Fruit fly (Drosophila melanogaster) whole organism, embryonic: ENCODE measurements around the gene sit.

Experiments used
- ATbp ChIP-seq: fragments of 200-800 bp; sonication (Bioruptor generic); optimal IDR thresholded peaks from 2 replicates; lab custom pipeline; 2017; ENCODE audit warnings: missing biosample characterization, mild to moderate bottlenecking, missing genetic modification characterization, missing genetic modification reagents
- Awh ChIP-seq: fragments of 200-800 bp; sonication (Bioruptor generic); IDR thresholded peaks from 2 replicates; pipeline ENCODE4, ENCODE4 v1.3.6; 2022; ENCODE audit warnings: missing biosample characterization, missing genetic modification characterization
- CG11456 ChIP-seq: fragments of 200-800 bp; sonication (Bioruptor generic); IDR thresholded peaks from 3 replicates; pipeline ENCODE4 v1.3.6; 2022; ENCODE audit warnings: missing biosample characterization, missing genetic modification characterization
- CG1233 ChIP-seq: fragments of 200-800 bp; sonication (Bioruptor generic); optimal IDR thresholded peaks from 4 replicates; lab custom pipeline; 2018; ENCODE audit warnings: missing biosample characterization, mild to moderate bottlenecking, missing genetic modification characterization
- CG13894 ChIP-seq: fragments of 200-800 bp; sonication (Bioruptor generic); optimal IDR thresholded peaks from 3 replicates; lab custom pipeline; 2018; ENCODE audit warnings: missing biosample characterization, mild to moderate bottlenecking, missing genetic modification characterization, moderate library complexity
- CG14441 ChIP-seq: fragments of 200-800 bp; sonication (Bioruptor generic); IDR thresholded peaks from 2 replicates; pipeline ENCODE4 v1.3.6; 2022; ENCODE audit warnings: missing biosample characterization, missing genetic modification characterization
- CG14965 ChIP-seq: fragments of 200-800 bp; sonication (Bioruptor generic); optimal IDR thresholded peaks from 2 replicates; lab custom pipeline; 2016; ENCODE audit warnings: missing biosample characterization, missing genetic modification characterization, borderline replicate concordance
- CG2120 ChIP-seq: fragments of 200-800 bp; sonication (Bioruptor generic); optimal IDR thresholded peaks from 3 replicates; lab custom pipeline; 2016; ENCODE audit warnings: missing biosample characterization, missing genetic modification characterization
- CG2875 ChIP-seq: fragments of 200-800 bp; sonication (Bioruptor generic); optimal IDR thresholded peaks from 2 replicates; lab custom pipeline; 2017; ENCODE audit warnings: missing biosample characterization, mild to moderate bottlenecking, missing genetic modification characterization, missing genetic modification reagents
- CG31441 ChIP-seq: fragments of 200-800 bp; sonication (Bioruptor generic); IDR thresholded peaks from 2 replicates; pipeline ENCODE4 v1.3.6; 2022; ENCODE audit warnings: missing biosample characterization, missing genetic modification characterization
- CG34422 ChIP-seq: fragments of 200-800 bp; sonication (Bioruptor generic); IDR thresholded peaks from 3 replicates; pipeline ENCODE4 v1.3.6; 2022; ENCODE audit warnings: missing biosample characterization, missing genetic modification characterization
- CG5245 ChIP-seq: fragments of 200-800 bp; sonication (Bioruptor generic); optimal IDR thresholded peaks from 3 replicates; lab custom pipeline; 2016; ENCODE audit warnings: missing biosample characterization, missing genetic modification characterization
- CG6272 ChIP-seq: fragments of 200-800 bp; sonication (Bioruptor generic); IDR thresholded peaks from 2 replicates; pipeline ENCODE4 v1.3.6; 2022; ENCODE audit warnings: missing biosample characterization, missing genetic modification characterization
- CG7745 ChIP-seq: fragments of 200-800 bp; sonication (Bioruptor generic); optimal IDR thresholded peaks from 2 replicates; lab custom pipeline; 2018; ENCODE audit warnings: missing biosample characterization, mild to moderate bottlenecking, missing genetic modification characterization, moderate library complexity
- CG7928 ChIP-seq: fragments of 200-800 bp; sonication (Bioruptor generic); optimal IDR thresholded peaks from 2 replicates; lab custom pipeline; 2017; ENCODE audit warnings: missing biosample characterization, mild to moderate bottlenecking, missing genetic modification characterization
- CG8944 ChIP-seq: fragments of 200-800 bp; sonication (Bioruptor generic); optimal IDR thresholded peaks from 3 replicates; lab custom pipeline; 2016; ENCODE audit warnings: missing biosample characterization, missing genetic modification characterization
- CG9876 ChIP-seq: fragments of 200-800 bp; sonication (Bioruptor generic); optimal IDR thresholded peaks from 2 replicates; lab custom pipeline; 2016; ENCODE audit warnings: missing biosample characterization, missing genetic modification characterization
- CoRest ChIP-seq: fragments of 200-800 bp; sonication (Bioruptor generic); optimal IDR thresholded peaks from 3 replicates; lab custom pipeline; 2018; ENCODE audit warnings: missing biosample characterization, mild to moderate bottlenecking, missing genetic modification characterization, moderate library complexity
- Dp ChIP-seq: fragments of 200-800 bp; sonication (Bioruptor generic); optimal IDR thresholded peaks from 2 replicates; lab custom pipeline; 2018; ENCODE audit warnings: missing biosample characterization, mild to moderate bottlenecking, missing genetic modification characterization, moderate library complexity
- H2.0 ChIP-seq: fragments of 200-800 bp; sonication (Bioruptor generic); IDR thresholded peaks from 2 replicates; pipeline ENCODE4 v1.3.6; 2022; ENCODE audit warnings: missing biosample characterization, missing genetic modification characterization
- Hey ChIP-seq: fragments of 200-800 bp; sonication (Bioruptor generic); optimal IDR thresholded peaks from 3 replicates; lab custom pipeline; 2018; ENCODE audit warnings: missing biosample characterization, mild to moderate bottlenecking, missing genetic modification characterization
- Lim3 ChIP-seq: fragments of 200-800 bp; sonication (Bioruptor generic); IDR thresholded peaks from 2 replicates; pipeline ENCODE4 v1.3.6; 2022; ENCODE audit warnings: missing biosample characterization, missing genetic modification characterization
- Max ChIP-seq: fragments of 200-800 bp; sonication (Bioruptor generic); optimal IDR thresholded peaks from 2 replicates; lab custom pipeline; 2016; ENCODE audit warnings: missing biosample characterization, mild to moderate bottlenecking, missing genetic modification characterization
- Opbp ChIP-seq: fragments of 200-800 bp; sonication (Bioruptor generic); IDR thresholded peaks from 3 replicates; pipeline ENCODE4 v1.3.6; 2022; ENCODE audit warnings: missing biosample characterization, missing genetic modification characterization; ENCODE audit not compliant: partially characterized antibody
- Sry-β ChIP-seq: fragments of 200-800 bp; sonication (Bioruptor generic); optimal IDR thresholded peaks from 2 replicates; lab custom pipeline; 2018; ENCODE audit warnings: missing biosample characterization, mild to moderate bottlenecking, missing genetic modification characterization, moderate library complexity
- Sry-δ ChIP-seq: fragments of 200-800 bp; sonication (Bioruptor generic); optimal IDR thresholded peaks from 2 replicates; lab custom pipeline; 2016; ENCODE audit warnings: missing biosample characterization, missing genetic modification characterization
- bcd ChIP-seq: fragments of 200-800 bp; sonication (Bioruptor generic); optimal IDR thresholded peaks from 2 replicates; lab custom pipeline; 2017; ENCODE audit warnings: missing biosample characterization, mild to moderate bottlenecking, missing genetic modification characterization
- bigmax ChIP-seq: fragments of 200-800 bp; sonication (Bioruptor generic); optimal IDR thresholded peaks from 2 replicates; lab custom pipeline; 2018; ENCODE audit warnings: missing biosample characterization, mild to moderate bottlenecking, missing genetic modification characterization
- chn ChIP-seq: fragments of 200-800 bp; sonication (Bioruptor generic); optimal IDR thresholded peaks from 2 replicates; lab custom pipeline; 2016; ENCODE audit warnings: missing biosample characterization, missing genetic modification characterization
- ci ChIP-seq: fragments of 200-800 bp; sonication (Bioruptor generic); IDR thresholded peaks from 3 replicates; pipeline ENCODE4 v1.3.6; 2022; ENCODE audit warnings: missing biosample characterization, missing genetic modification characterization
- da ChIP-seq: fragments of 200-800 bp; sonication (Bioruptor generic); optimal IDR thresholded peaks from 2 replicates; lab custom pipeline; 2016; ENCODE audit warnings: missing biosample characterization, missing genetic modification characterization
- dati ChIP-seq: fragments of 200-800 bp; sonication (Bioruptor generic); IDR thresholded peaks from 2 replicates; pipeline ENCODE4 v1.3.6; 2022; ENCODE audit warnings: missing biosample characterization, missing genetic modification characterization
- gem ChIP-seq: fragments of 200-800 bp; sonication (Bioruptor generic); optimal IDR thresholded peaks from 2 replicates; lab custom pipeline; 2019; ENCODE audit warnings: missing biosample characterization, mild to moderate bottlenecking, missing genetic modification characterization, moderate library complexity
- gfzf ChIP-seq: fragments of 200-800 bp; sonication (Bioruptor generic); optimal IDR thresholded peaks from 2 replicates; lab custom pipeline; 2016; ENCODE audit warnings: missing biosample characterization, mild to moderate bottlenecking, missing genetic modification characterization, moderate library complexity
- grn ChIP-seq: fragments of 200-800 bp; sonication (Bioruptor generic); optimal IDR thresholded peaks from 3 replicates; lab custom pipeline; 2017; ENCODE audit warnings: missing biosample characterization, missing genetic modification characterization
- gt ChIP-seq: fragments of 200-800 bp; sonication (Bioruptor generic); IDR thresholded peaks from 2 replicates; pipeline ENCODE4 v1.3.6; 2022; ENCODE audit warnings: missing biosample characterization, missing genetic modification characterization
- jing ChIP-seq: fragments of 200-800 bp; sonication (Bioruptor generic); optimal IDR thresholded peaks from 2 replicates; lab custom pipeline; 2018; ENCODE audit warnings: missing biosample characterization, mild to moderate bottlenecking, missing genetic modification characterization
- lmd ChIP-seq: fragments of 200-800 bp; sonication (Bioruptor generic); IDR thresholded peaks from 2 replicates; pipeline ENCODE4 v1.3.6; 2022; ENCODE audit warnings: missing biosample characterization, missing genetic modification characterization
- maf-S ChIP-seq: fragments of 200-800 bp; sonication (Bioruptor generic); optimal IDR thresholded peaks from 2 replicates; lab custom pipeline; 2016; ENCODE audit warnings: missing biosample characterization, missing genetic modification characterization
- nerfin-2 ChIP-seq: fragments of 200-800 bp; sonication (Bioruptor generic); IDR thresholded peaks from 2 replicates; pipeline ENCODE4 v1.3.6; 2022; ENCODE audit warnings: missing biosample characterization, missing genetic modification characterization; ENCODE audit not compliant: partially characterized antibody
- nmo ChIP-seq: fragments of 200-800 bp; sonication (Bioruptor generic); optimal IDR thresholded peaks from 2 replicates; lab custom pipeline; 2018; ENCODE audit warnings: missing biosample characterization, mild to moderate bottlenecking, missing genetic modification characterization, moderate library complexity
- onecut ChIP-seq: fragments of 200-800 bp; sonication (Bioruptor generic); IDR thresholded peaks from 2 replicates; pipeline ENCODE4 v1.3.6; 2022; ENCODE audit warnings: missing biosample characterization, missing genetic modification characterization
- pb ChIP-seq: fragments of 200-800 bp; sonication (Bioruptor generic); optimal IDR thresholded peaks from 3 replicates; lab custom pipeline; 2016; ENCODE audit warnings: missing biosample characterization, missing genetic modification characterization
- peb ChIP-seq: fragments of 200-800 bp; sonication (Bioruptor generic); IDR thresholded peaks from 2 replicates; pipeline ENCODE4 v1.3.6; 2022; ENCODE audit warnings: missing biosample characterization, missing genetic modification characterization
- rib ChIP-seq: fragments of 200-800 bp; sonication (Bioruptor generic); IDR thresholded peaks from 2 replicates; pipeline ENCODE4 v1.3.6; 2022; ENCODE audit warnings: missing biosample characterization, missing genetic modification characterization
- schlank ChIP-seq: fragments of 200-800 bp; sonication (Bioruptor generic); optimal IDR thresholded peaks from 2 replicates; lab custom pipeline; 2018; ENCODE audit warnings: missing biosample characterization, mild to moderate bottlenecking, missing genetic modification characterization
- trem ChIP-seq: fragments of 200-800 bp; optimal IDR thresholded peaks from 3 replicates; lab custom pipeline; 2019; ENCODE audit warnings: missing biosample characterization, mild to moderate bottlenecking, missing genetic modification characterization, moderate library complexity
- twi ChIP-seq: fragments of 200-800 bp; optimal IDR thresholded peaks from 2 replicates; lab custom pipeline; 2019; ENCODE audit warnings: missing biosample characterization, mild to moderate bottlenecking, missing genetic modification characterization, moderate library complexity
- usp ChIP-seq: fragments of >200 bp; optimal IDR thresholded peaks from 2 replicates; lab custom pipeline; 2017; ENCODE audit warnings: missing biosample characterization, missing genetic modification characterization
- wek ChIP-seq: fragments of 200-800 bp; sonication (Bioruptor generic); optimal IDR thresholded peaks from 3 replicates; lab custom pipeline; 2018; ENCODE audit warnings: missing biosample characterization, mild to moderate bottlenecking, missing genetic modification characterization, moderate library complexity
- zfh1 ChIP-seq: fragments of 200-800 bp; sonication (Bioruptor generic); IDR thresholded peaks from 3 replicates; pipeline ENCODE4 v1.3.6; 2022; ENCODE audit warnings: missing biosample characterization, missing genetic modification characterization

Gene sit

DNA sequence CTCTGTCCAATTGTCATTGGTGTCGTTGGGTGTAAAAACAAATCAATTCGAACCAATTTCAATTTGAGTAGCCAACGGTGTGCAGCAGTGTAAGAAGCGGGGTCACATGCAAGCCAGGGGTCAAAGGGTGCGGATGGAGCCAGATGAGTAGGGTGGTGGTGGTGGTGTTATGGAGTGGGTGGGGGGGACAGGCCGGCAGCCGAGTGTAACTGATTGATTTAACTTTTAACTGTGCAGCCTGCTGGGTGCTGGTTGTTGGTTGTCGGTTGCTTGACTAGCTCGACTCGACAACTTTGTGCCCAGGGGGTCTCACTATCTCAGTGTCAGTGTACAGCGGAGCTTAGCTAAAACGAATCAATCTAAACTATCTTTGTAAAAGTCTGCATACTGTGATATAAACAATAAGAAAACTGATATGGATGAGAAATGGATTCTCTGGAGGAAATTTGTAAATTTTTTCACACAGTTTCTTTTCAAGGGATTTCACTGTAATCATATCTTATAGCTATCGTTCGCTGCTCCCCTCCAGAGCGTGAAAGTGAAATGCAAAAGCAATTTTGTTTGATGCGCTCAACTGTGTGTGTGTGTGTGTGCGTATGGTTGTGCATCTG is 35.1 kb upstream of the sit start (continued):
- TF ChIP-seq maf-S (GFP tag; lab: Kevin White, UChicago) (peak; percentile 32), Lim3 (GFP tag; lab: Robert Waterston, UW) (no peak), CG13894 (tag; lab: Kevin White, UChicago) (no peak), Opbp (no peak), CoRest (tag; lab: Kevin White, UChicago) (no peak), bcd (no peak), trem (tag; lab: Kevin White, UChicago) (peak; percentile 34), CG9876 (GFP tag; lab: Kevin White, UChicago) (peak; percentile 31), Sry-β (GFP tag; lab: Kevin White, UChicago) (peak; percentile 3), rib (no peak), dati (GFP tag; lab: Robert Waterston, UW) (peak; percentile 54; the same call in 1 of the 2 replicates), schlank (no peak), peb (GFP tag; lab: Robert Waterston, UW) (peak; percentile 80), CG5245 (peak; percentile 76), CG14441 (GFP tag; lab: Robert Waterston, UW) (peak; percentile 66), CG1233 (no peak), CG11456 (GFP tag; lab: Robert Waterston, UW) (peak; percentile 73; the same call in 2 of the 3 replicates), gt (peak; percentile 31; the same call in 1 of the 2 replicates), jing (GFP tag; lab: Kevin White, UChicago) (no peak), Awh (GFP tag; lab: Robert Waterston, UW) (peak; percentile 86), CG7928 (GFP tag; lab: Kevin White, UChicago) (no peak), wek (GFP tag; lab: Kevin White, UChicago) (peak; percentile 33), nmo (peak; percentile 79), onecut (peak; percentile 68), twi (tag; lab: Kevin White, UChicago) (no peak), CG34422 (GFP tag; lab: Robert Waterston, UW) (peak; percentile 54; the same call in 2 of the 3 replicates), Max (GFP tag; lab: Kevin White, UChicago) (no peak), nerfin-2 (GFP tag; lab: Robert Waterston, UW) (no peak), CG31441 (GFP tag; lab: Robert Waterston, UW) (no peak), CG8944 (peak; percentile 56), CG14965 (peak; percentile 21), ci (peak; percentile 94), bigmax (GFP tag; lab: Kevin White, UChicago) (no peak), usp (no peak), Dp (GFP tag; lab: Kevin White, UChicago) (no peak), CG2875 (peak; percentile 65), pb (GFP tag; lab: Kevin White, UChicago) (peak; percentile 53), zfh1 (peak; percentile 86), lmd (GFP tag; lab: Robert Waterston, UW) (peak; percentile 82), CG7745 (no peak), Sry-δ (GFP tag; lab: Kevin White, UChicago) (peak; percentile 29), chn (GFP tag; lab: Kevin White, UChicago) (peak; percentile 41), gfzf (GFP tag; lab: Kevin White, UChicago) (no peak), Hey (tag; lab: Kevin White, UChicago) (no peak), da (no peak), CG2120 (GFP tag; lab: Kevin White, UChicago) (peak; percentile 49), gem (tag; lab: Kevin White, UChicago) (no peak), ATbp (GFP tag; lab: Kevin White, UChicago) (peak; percentile 87), H2.0 (GFP tag; lab: Robert Waterston, UW) (peak; percentile 75), CG6272 (GFP tag; lab: Robert Waterston, UW) (peak; percentile 61), grn (GFP tag; lab: Kevin White, UChicago) (no peak)
